Worm (Caenorhabditis elegans) whole organism, L3 larva: ENCODE results near the gene snt-1.

Experiments used
- ZK546.5 ChIP-seq: sonication (generic microtip); optimal IDR thresholded peaks from 2 replicates; lab custom pipeline; 2017; ENCODE audit warnings: missing biosample characterization, missing genetic modification characterization
- ama-1 ChIP-seq: fragments of 150-350 bp; optimal IDR thresholded peaks from 2 replicates; lab custom pipeline; 2018
- ceh-9 ChIP-seq: sonication (generic microtip); optimal IDR thresholded peaks from 2 replicates; lab custom pipeline; 2018; ENCODE audit warnings: missing biosample characterization, missing genetic modification characterization
- daf-12 ChIP-seq: fragments of 150-350 bp; optimal IDR thresholded peaks from 2 replicates; lab custom pipeline; 2014; ENCODE audit warnings: missing biosample characterization, missing genetic modification reagents, missing genetic modification characterization
- elt-3 ChIP-seq, 3 experiments: fragments of 150-350 bp in 1 of 3; sonication (generic microtip) in 2 of 3; optimal IDR thresholded peaks; 2 replicates in 2 of 3; 4 replicates in 1 of 3; lab custom pipeline; 2014 to 2017; ENCODE audit warnings: missing biosample characterization in 3 of 3, missing genetic modification characterization in 3 of 3
- lin-15B ChIP-seq: fragments of 150-350 bp; optimal IDR thresholded peaks from 2 replicates; lab custom pipeline; 2014; ENCODE audit warnings: missing biosample characterization, missing genetic modification characterization
- nfya-1 ChIP-seq: sonication (generic microtip); optimal IDR thresholded peaks from 2 replicates; lab custom pipeline; 2017; ENCODE audit warnings: missing genetic modification characterization, mild to moderate bottlenecking, missing compliant biosample characterization, antibody characterized with exemption, moderate library complexity; ENCODE audit not compliant: insufficient read depth
- nhr-11 ChIP-seq: fragments of 150-350 bp; optimal IDR thresholded peaks from 2 replicates; lab custom pipeline; 2014; ENCODE audit warnings: missing biosample characterization, missing genetic modification characterization
- nhr-23 ChIP-seq: fragments of 150-350 bp; optimal IDR thresholded peaks from 2 replicates; lab custom pipeline; 2014; ENCODE audit warnings: missing biosample characterization, missing genetic modification reagents, missing genetic modification characterization
- nhr-77 ChIP-seq: fragments of 150-350 bp; optimal IDR thresholded peaks from 2 replicates; lab custom pipeline; 2014; ENCODE audit warnings: missing biosample characterization, missing genetic modification characterization
- pha-4 ChIP-seq: fragments of 150-350 bp; optimal IDR thresholded peaks from 2 replicates; lab custom pipeline; 2014; ENCODE audit warnings: missing biosample characterization, missing genetic modification reagents, missing genetic modification characterization
- zag-1 ChIP-seq: fragments of 150-350 bp; optimal IDR thresholded peaks from 2 replicates; lab custom pipeline; 2014; ENCODE audit warnings: missing biosample characterization, missing genetic modification characterization
- ztf-11 ChIP-seq: fragments of 150-350 bp; optimal IDR thresholded peaks from 2 replicates; lab custom pipeline; 2014; ENCODE audit warnings: missing biosample characterization, missing genetic modification characterization

DNA sequence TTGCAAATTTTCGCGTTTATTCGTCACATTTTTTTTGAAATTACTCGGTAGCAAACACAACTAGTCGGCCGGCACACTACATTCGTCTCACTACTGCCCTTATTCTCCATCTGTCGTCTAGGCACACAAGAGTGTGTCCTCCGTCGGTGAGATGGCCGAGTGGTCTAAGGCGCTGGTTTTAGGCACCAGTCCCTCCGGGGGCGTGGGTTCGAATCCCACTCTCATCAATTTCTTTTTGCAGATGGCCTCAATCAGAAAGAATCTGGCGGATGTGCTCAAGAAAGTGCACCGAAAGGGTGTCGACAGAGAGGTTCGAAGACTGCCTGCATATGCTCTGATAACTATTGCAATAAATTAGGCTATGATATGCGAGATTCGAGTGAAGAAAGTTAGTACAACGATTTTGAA lies 42.3 kb downstream of the snt-1 start:
- TF ChIP-seq ztf-11 (tag; lab: Kevin White, UChicago) (no peak), nhr-11 (tag; lab: Kevin White, UChicago) (peak; percentile 35), ama-1 (lab: Kevin White, UChicago) (peak; percentile 55), nfya-1 (tag; lab: Kevin White, UChicago) (peak; percentile 75), nhr-77 (tag; lab: Kevin White, UChicago) (no peak), pha-4 (tag; lab: Kevin White, UChicago) (peak; percentile 58), ceh-9 (tag; lab: Kevin White, UChicago) (no peak), nhr-23 (peak; percentile 19), zag-1 (tag; lab: Kevin White, UChicago) (no peak), ZK546.5 (tag; lab: Kevin White, UChicago) (no peak), daf-12 (tag; lab: Kevin White, UChicago) (no peak), elt-3 (tag; optimal IDR thresholded peaks at IDR 0.05; lab: Kevin White, UChicago) (peak in 1 of 3 experiments; percentile 39), lin-15B (tag; lab: Kevin White, UChicago) (peak; percentile 47)
